Worm (Caenorhabditis elegans) whole organism, mixed stage, embryonic: ENCODE data around the gene sdz-27.

Experiments
- pha-4 ChIP-seq: fragments of 150-350 bp; optimal IDR thresholded peaks from 2 replicates; lab custom pipeline; 2018; ENCODE audit warnings: missing biosample characterization, missing genetic modification reagents, missing genetic modification characterization
- snpc-4 ChIP-seq: fragments of 150-350 bp; optimal IDR thresholded peaks from 2 replicates; lab custom pipeline; 2014; ENCODE audit warnings: missing biosample characterization, missing genetic modification characterization

- no peak for TF ChIP-seq pha-4 (tag; lab: Kevin White, UChicago)
- no peak for TF ChIP-seq snpc-4 (tag; lab: Kevin White, UChicago)
These were observed 26.1 kb downstream of the sdz-27 start for ce11 chrIV:11212978-11213377.
